Fruit fly (Drosophila melanogaster) whole organism, pupa: ENCODE measurements around the gene galla-2.

Experiments
- CG10348 ChIP-seq: fragments of 200-800 bp; sonication (Bioruptor generic); IDR thresholded peaks from 2 replicates; pipeline ENCODE4 v1.3.6; 2022; ENCODE audit warnings: missing biosample characterization, missing genetic modification characterization
- CG12605 ChIP-seq: fragments of 200-800 bp; sonication (Bioruptor generic); IDR thresholded peaks from 2 replicates; pipeline ENCODE4 v1.3.6; 2022; ENCODE audit warnings: missing biosample characterization, missing genetic modification characterization
- CG13204 ChIP-seq: fragments of 200-800 bp; sonication (Bioruptor generic); optimal IDR thresholded peaks from 2 replicates; lab custom pipeline; 2018; ENCODE audit warnings: missing biosample characterization, mild to moderate bottlenecking, missing genetic modification characterization, moderate library complexity
- CG14655 ChIP-seq: fragments of 200-800 bp; sonication (Bioruptor generic); optimal IDR thresholded peaks from 3 replicates; lab custom pipeline; 2017; ENCODE audit warnings: mild to moderate bottlenecking, missing biosample characterization, missing genetic modification reagents, missing genetic modification characterization
- CG15710 ChIP-seq: fragments of 200-800 bp; sonication (Bioruptor generic); optimal IDR thresholded peaks from 2 replicates; lab custom pipeline; 2018; ENCODE audit warnings: missing biosample characterization, mild to moderate bottlenecking, missing genetic modification characterization, moderate library complexity
- CG17806 ChIP-seq: fragments of 200-800 bp; sonication (Bioruptor generic); optimal IDR thresholded peaks from 2 replicates; lab custom pipeline; 2018; ENCODE audit warnings: missing biosample characterization, mild to moderate bottlenecking, missing genetic modification characterization, moderate library complexity
- CG32121 ChIP-seq: fragments of 200-800 bp; sonication (Bioruptor generic); IDR thresholded peaks from 2 replicates; pipeline ENCODE4 v1.3.6; 2022; ENCODE audit warnings: missing biosample characterization, missing genetic modification characterization
- CG34367 ChIP-seq: fragments of 200-800 bp; sonication (Bioruptor generic); optimal IDR thresholded peaks from 2 replicates; lab custom pipeline; 2018; ENCODE audit warnings: missing biosample characterization, mild to moderate bottlenecking, missing genetic modification characterization
- CG4496 ChIP-seq: fragments of 200-800 bp; sonication (Bioruptor generic); IDR thresholded peaks from 3 replicates; pipeline ENCODE4 v1.3.6; 2022; ENCODE audit warnings: missing biosample characterization, missing genetic modification characterization
- CG8159 ChIP-seq: fragments of 200-800 bp; sonication (Bioruptor generic); optimal IDR thresholded peaks from 3 replicates; lab custom pipeline; 2018; ENCODE audit warnings: missing biosample characterization, mild to moderate bottlenecking, missing genetic modification characterization, moderate library complexity
- CG8301 ChIP-seq: fragments of 200-800 bp; sonication (Bioruptor generic); optimal IDR thresholded peaks from 2 replicates; lab custom pipeline; 2018; ENCODE audit warnings: missing biosample characterization, mild to moderate bottlenecking, missing genetic modification characterization
- CG9948 ChIP-seq: fragments of 200-800 bp; sonication (Bioruptor generic); optimal IDR thresholded peaks from 2 replicates; lab custom pipeline; 2018; ENCODE audit warnings: missing biosample characterization, mild to moderate bottlenecking, missing genetic modification characterization, moderate library complexity
- D1 ChIP-seq: fragments of 200-800 bp; sonication (Bioruptor generic); optimal IDR thresholded peaks from 2 replicates; lab custom pipeline; 2018; ENCODE audit warnings: missing biosample characterization, mild to moderate bottlenecking, missing genetic modification characterization, moderate library complexity
- EcR ChIP-seq: fragments of 200-800 bp; sonication (Bioruptor generic); optimal IDR thresholded peaks from 3 replicates; lab custom pipeline; 2019; ENCODE audit warnings: missing biosample characterization, missing genetic modification characterization, mild to moderate bottlenecking, moderate library complexity, missing genetic modification reagents
- Ets98B ChIP-seq: fragments of 200-800 bp; sonication (Bioruptor generic); IDR thresholded peaks from 2 replicates; pipeline ENCODE4 v1.3.6; 2022; ENCODE audit warnings: missing biosample characterization, missing genetic modification characterization
- Pif1A ChIP-seq: fragments of 200-800 bp; sonication (Bioruptor generic); optimal IDR thresholded peaks from 3 replicates; lab custom pipeline; 2016; ENCODE audit warnings: missing biosample characterization, missing genetic modification characterization
- Pif1B ChIP-seq: fragments of 200-800 bp; sonication (Bioruptor generic); optimal IDR thresholded peaks from 3 replicates; lab custom pipeline; 2016; ENCODE audit warnings: missing biosample characterization, missing genetic modification characterization
- Snoo ChIP-seq: fragments of 200-800 bp; sonication (Bioruptor generic); optimal IDR thresholded peaks from 3 replicates; lab custom pipeline; 2017; ENCODE audit warnings: missing biosample characterization, mild to moderate bottlenecking, missing genetic modification characterization, inconsistent platforms
- fd96Ca ChIP-seq: fragments of 200-800 bp; sonication (Bioruptor generic); IDR thresholded peaks from 3 replicates; pipeline ENCODE4 v1.3.6; 2022; ENCODE audit warnings: missing biosample characterization, missing genetic modification characterization
- gl ChIP-seq: fragments of 200-800 bp; sonication (Bioruptor generic); optimal IDR thresholded peaks from 2 replicates; lab custom pipeline; 2018; ENCODE audit warnings: missing biosample characterization, mild to moderate bottlenecking, missing genetic modification characterization
- rn ChIP-seq: fragments of 200-800 bp; sonication (Bioruptor generic); IDR thresholded peaks from 2 replicates; pipeline ENCODE4 v1.3.6; 2022; ENCODE audit warnings: missing biosample characterization, missing genetic modification characterization

Gene galla-2

dm6 chr3L:10882336-10883040 is at the start of gene galla-2, which contains the start of gene CG6409:
Gene galla-2 (plus strand): TSS chr3L:10882890.
Gene CG6409 (minus strand): TSS chr3L:10882386.
- TF ChIP-seq D1 (tag; lab: Kevin White, UChicago) = no peak
- no peak for TF ChIP-seq CG32121 (GFP tag; lab: Robert Waterston, UW)
- no peak for TF ChIP-seq rn (GFP tag; lab: Robert Waterston, UW)
- TF ChIP-seq Snoo = no peak
- TF ChIP-seq EcR (GFP tag; lab: Kevin White, UChicago) = no peak
- no peak for TF ChIP-seq CG13204
- no peak for TF ChIP-seq CG12605 (GFP tag; lab: Robert Waterston, UW)
- peak; percentile 12 for TF ChIP-seq CG15710
- TF ChIP-seq, all 21 proteins: peak for 1

- no peak for TF ChIP-seq CG15710
- TF ChIP-seq CG13204 = no peak
- no peak for TF ChIP-seq CG14655 (GFP tag; lab: Kevin White, UChicago)
- TF ChIP-seq rn (GFP tag; lab: Robert Waterston, UW) = no peak
- no peak for TF ChIP-seq gl (tag; lab: Kevin White, UChicago)
- no peak for TF ChIP-seq CG4496
- no peak for TF ChIP-seq CG8159 (tag; lab: Kevin White, UChicago)
- no peak for TF ChIP-seq CG34367 (tag; lab: Kevin White, UChicago)
- TF ChIP-seq CG12605 (GFP tag; lab: Robert Waterston, UW) = no peak
- no peak for TF ChIP-seq CG8301 (tag; lab: Kevin White, UChicago)
- no peak for TF ChIP-seq fd96Ca (GFP tag; lab: Robert Waterston, UW)
- TF ChIP-seq Pif1A (GFP tag; lab: Kevin White, UChicago) = no peak
- no peak for TF ChIP-seq CG32121 (GFP tag; lab: Robert Waterston, UW)
Observed at dm6 chr3L:10833222-10833621, 49.5 kb upstream of the galla-2 start.

- TF ChIP-seq gl (tag; lab: Kevin White, UChicago) = no peak
- TF ChIP-seq D1 (tag; lab: Kevin White, UChicago) = no peak
- no peak for TF ChIP-seq CG13204
- no peak for TF ChIP-seq CG10348
- TF ChIP-seq CG8301 (tag; lab: Kevin White, UChicago) = no peak
- TF ChIP-seq EcR (GFP tag; lab: Kevin White, UChicago) = no peak
- no peak for TF ChIP-seq Pif1B (GFP tag; lab: Kevin White, UChicago)
- no peak for TF ChIP-seq CG34367 (tag; lab: Kevin White, UChicago)
- TF ChIP-seq CG9948 (tag; lab: Kevin White, UChicago) = no peak
Observed at dm6 chr3L:10835228-10835627, 47.5 kb upstream of the galla-2 start, which contains the start of gene tna. Gene tna (plus strand): TSS chr3L:10835528.

dm6 chr3L:10837869-10838783 is 44.6 kb upstream of the galla-2 start:
- peak; percentile 60 for TF ChIP-seq Snoo
- no peak for TF ChIP-seq EcR (GFP tag; lab: Kevin White, UChicago)
- peak; percentile 65 for TF ChIP-seq Pif1A (GFP tag; lab: Kevin White, UChicago)
- TF ChIP-seq CG8301 (tag; lab: Kevin White, UChicago) = peak; percentile 64
- peak; percentile 58 for TF ChIP-seq Pif1B (GFP tag; lab: Kevin White, UChicago)
- TF ChIP-seq CG9948 (tag; lab: Kevin White, UChicago) = peak; percentile 60
- TF ChIP-seq CG32121 (GFP tag; lab: Robert Waterston, UW) = peak; percentile 74
- TF ChIP-seq CG4496 = peak; percentile 80
- peak; percentile 73 for TF ChIP-seq CG12605 (GFP tag; lab: Robert Waterston, UW)
- TF ChIP-seq D1 (tag; lab: Kevin White, UChicago) = no peak
- TF ChIP-seq CG10348 = no peak
- TF ChIP-seq CG8159 (tag; lab: Kevin White, UChicago) = peak; percentile 68
- 0 out of 2 replicates have a peak, but pooled peaks have one; percentile 35 for TF ChIP-seq rn (GFP tag; lab: Robert Waterston, UW)
- TF ChIP-seq CG34367 (tag; lab: Kevin White, UChicago) = peak; percentile 58
- peak; percentile 78 for TF ChIP-seq Ets98B (GFP tag; lab: Robert Waterston, UW)
- TF ChIP-seq CG13204 = no peak
- TF ChIP-seq fd96Ca (GFP tag; lab: Robert Waterston, UW) = peak; percentile 69; the same call in 2 of the 3 replicates
- TF ChIP-seq gl (tag; lab: Kevin White, UChicago) = peak; percentile 34
- TF ChIP-seq CG15710 = peak; percentile 72
- TF ChIP-seq CG17806 (tag; lab: Kevin White, UChicago) = peak; percentile 78
- TF ChIP-seq CG14655 (GFP tag; lab: Kevin White, UChicago) = peak; percentile 68

- TF ChIP-seq CG10348 = no peak
- no peak for TF ChIP-seq Pif1B (GFP tag; lab: Kevin White, UChicago)
- TF ChIP-seq CG15710 = no peak
- TF ChIP-seq rn (GFP tag; lab: Robert Waterston, UW) = no peak
- no peak for TF ChIP-seq CG12605 (GFP tag; lab: Robert Waterston, UW)
- TF ChIP-seq CG8301 (tag; lab: Kevin White, UChicago) = no peak
- TF ChIP-seq EcR (GFP tag; lab: Kevin White, UChicago) = no peak
- TF ChIP-seq CG32121 (GFP tag; lab: Robert Waterston, UW) = no peak
Observed at dm6 chr3L:10840867-10841266, 41.8 kb upstream of the galla-2 start.
